Fruit fly (Drosophila melanogaster): ENCODE data around the gene CG2162.

The CG2162 gene

dm6 chr3L:3083329-3084083 lies 48.5 kb downstream of the CG2162 start (continued):
- no peak for TF ChIP-seq zfh2 (GFP tag; optimal IDR thresholded peaks at IDR 0.05)
- TF ChIP-seq Hmx (GFP tag; optimal IDR thresholded peaks at IDR 0.05), result no peak
- 0 out of 2 replicates have a peak, but pooled peaks have one; percentile 28 for TF ChIP-seq E2f2 (GFP tag; IDR thresholded peaks at IDR 0.05)
- 0 out of 4 replicates have a peak, but pooled peaks have one; percentile 26 for TF ChIP-seq Dll (GFP tag; IDR thresholded peaks at IDR 0.05; ENCODE audit: partially characterized antibody)
- peak; percentile 19 for TF ChIP-seq abd-A (tag; optimal IDR thresholded peaks at IDR 0.05)
- peak; percentile 53 for TF ChIP-seq pnt (GFP tag; optimal IDR thresholded peaks at IDR 0.05)
- TF ChIP-seq CG15011 (GFP tag; optimal IDR thresholded peaks at IDR 0.05), result peak; percentile 20
- TF ChIP-seq CG3163 (GFP tag; optimal IDR thresholded peaks at IDR 0.05), result peak; percentile 28
- peak; percentile 56; the same call in 1 of the 2 replicates for TF ChIP-seq Adf1 (GFP tag; IDR thresholded peaks at IDR 0.05)
- TF ChIP-seq grau (tag; optimal IDR thresholded peaks at IDR 0.05), result peak; percentile 19
- TF ChIP-seq luna (GFP tag; optimal IDR thresholded peaks at IDR 0.05), result no peak
- TF ChIP-seq croc (GFP tag; conservative IDR thresholded peaks at IDR 0.05), result no peak
- TF ChIP-seq CG6813 (GFP tag; optimal IDR thresholded peaks at IDR 0.05), result peak; percentile 87
- TF ChIP-seq Doc3 (GFP tag; IDR thresholded peaks at IDR 0.05; ENCODE audit: partially characterized antibody), result no peak
- TF ChIP-seq CG17186 (GFP tag; optimal IDR thresholded peaks at IDR 0.05), result peak; percentile 37
- peak; percentile 91 for TF ChIP-seq CG13624 (GFP tag; optimal IDR thresholded peaks at IDR 0.05)
- TF ChIP-seq tup (GFP tag; optimal IDR thresholded peaks at IDR 0.05), result peak; percentile 57
- peak; percentile 54 for TF ChIP-seq org-1 (GFP tag; optimal IDR thresholded peaks at IDR 0.05)
- 0 out of 3 replicates have a peak, but pooled peaks have one; percentile 19 for TF ChIP-seq HLH4C (GFP tag; IDR thresholded peaks at IDR 0.05; ENCODE audit: partially characterized antibody)
- 0 out of 2 replicates have a peak, but pooled peaks have one; percentile 31 for TF ChIP-seq CG17612 (GFP tag; IDR thresholded peaks at IDR 0.05)
- peak; percentile 78 for TF ChIP-seq HmgZ (tag; optimal IDR thresholded peaks at IDR 0.05)
- peak; percentile 47 for TF ChIP-seq Spps (tag; optimal IDR thresholded peaks at IDR 0.05)
- TF ChIP-seq CG34224 (GFP tag; IDR thresholded peaks at IDR 0.05; ENCODE audit: partially characterized antibody), result no peak
- peak; percentile 73 for TF ChIP-seq odd (GFP tag; optimal IDR thresholded peaks at IDR 0.05)
- no peak for TF ChIP-seq hb (GFP tag; IDR thresholded peaks at IDR 0.05; ENCODE audit: partially characterized antibody)
- peak; percentile 36 for TF ChIP-seq lbe (GFP tag; optimal IDR thresholded peaks at IDR 0.05)
- TF ChIP-seq seq (GFP tag; IDR thresholded peaks at IDR 0.05), result peak; percentile 61; the same call in 1 of the 2 replicates
- TF ChIP-seq CG14050 (GFP tag; IDR thresholded peaks at IDR 0.05), result no peak
- TF ChIP-seq CG18262 (tag; optimal IDR thresholded peaks at IDR 0.05), result peak; percentile 45
- peak; percentile 35 for TF ChIP-seq Camta (GFP tag; optimal IDR thresholded peaks at IDR 0.05)
- no peak for TF ChIP-seq CG2129 (GFP tag; IDR thresholded peaks at IDR 0.05; ENCODE audit: partially characterized antibody)
- no peak for TF ChIP-seq MESR4 (GFP tag; optimal IDR thresholded peaks at IDR 0.05)
- no peak for TF ChIP-seq HmgD (GFP tag; optimal IDR thresholded peaks at IDR 0.05)
- peak; percentile 85 for TF ChIP-seq Vsx1 (GFP tag; optimal IDR thresholded peaks at IDR 0.05)
- TF ChIP-seq Nf-YC (tag; optimal IDR thresholded peaks at IDR 0.05), result peak; percentile 18
- TF ChIP-seq ranshi (GFP tag; IDR thresholded peaks at IDR 0.05), result peak; percentile 60; the same call in 1 of the 2 replicates
- no peak for TF ChIP-seq ems (GFP tag; optimal IDR thresholded peaks at IDR 0.05)
- no peak for TF ChIP-seq shn (GFP tag; optimal IDR thresholded peaks at IDR 0.05)
- TF ChIP-seq CrebB (tag; optimal IDR thresholded peaks at IDR 0.05), result peak; percentile 78
- TF ChIP-seq sd (tag; optimal IDR thresholded peaks at IDR 0.05), result peak; percentile 95
- TF ChIP-seq B-H1 (GFP tag; IDR thresholded peaks at IDR 0.05), result no peak; the same call in 2 of the 3 replicates
- TF ChIP-seq Drgx (GFP tag; IDR thresholded peaks at IDR 0.05), result no peak
- no peak for TF ChIP-seq jumu (GFP tag; optimal IDR thresholded peaks at IDR 0.05)
- no peak for TF ChIP-seq Opbp (GFP tag; IDR thresholded peaks at IDR 0.05; ENCODE audit: partially characterized antibody)
- peak; percentile 78 for TF ChIP-seq fd64A (GFP tag; optimal IDR thresholded peaks at IDR 0.05)
- no peak for TF ChIP-seq maf-S (GFP tag; optimal IDR thresholded peaks at IDR 0.05)
- no peak for TF ChIP-seq CG12391 (tag; optimal IDR thresholded peaks at IDR 0.05)
- TF ChIP-seq unc-4 (GFP tag; IDR thresholded peaks at IDR 0.05; ENCODE audit: partially characterized antibody), result no peak
